Fruit fly (Drosophila melanogaster): ENCODE data around the gene bou.
A peak's percentile ranks its signal among the peaks of the same experiment; 100 is the strongest.

The bou gene

DNA sequence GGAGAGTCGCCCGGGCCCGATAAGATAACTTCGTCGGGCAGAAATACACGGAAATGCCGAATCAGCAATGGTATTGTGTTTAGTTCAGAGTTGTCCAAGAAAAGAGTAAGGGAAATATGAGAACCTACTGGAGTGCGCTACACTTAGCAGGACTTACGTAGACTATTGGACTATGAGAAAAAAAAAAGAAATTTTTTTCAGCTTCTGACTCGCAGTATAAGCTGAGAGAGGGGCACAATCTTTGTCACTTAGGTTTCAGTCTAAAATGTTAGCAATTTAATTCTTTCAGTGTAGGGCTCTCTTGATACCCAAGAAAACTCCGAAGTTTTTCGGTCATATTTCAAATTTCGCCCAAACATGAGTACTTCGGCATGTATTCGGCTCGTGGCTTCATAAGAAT lies 7.5 kb downstream of the bou start (continued):
- TF ChIP-seq Stat92E (GFP tag; optimal IDR thresholded peaks at IDR 0.05) = no peak
- peak; percentile 20 for TF ChIP-seq pb (GFP tag; optimal IDR thresholded peaks at IDR 0.05)
- no peak for TF ChIP-seq pfk (GFP tag; optimal IDR thresholded peaks at IDR 0.05)
- TF ChIP-seq Max (GFP tag; optimal IDR thresholded peaks at IDR 0.05) = peak; percentile 23
- no peak for TF ChIP-seq CG7745 (tag; optimal IDR thresholded peaks at IDR 0.05)
- no peak for TF ChIP-seq amos (GFP tag; IDR thresholded peaks at IDR 0.05; ENCODE audit: partially characterized antibody)
- peak; percentile 52 for TF ChIP-seq repo (GFP tag; optimal IDR thresholded peaks at IDR 0.05)
- peak; percentile 67 for TF ChIP-seq HLH54F (GFP tag; optimal IDR thresholded peaks at IDR 0.05)
- no peak for TF ChIP-seq CG17912 (GFP tag; optimal IDR thresholded peaks at IDR 0.05)
- peak; percentile 67 for TF ChIP-seq Ada2b (GFP tag; IDR thresholded peaks at IDR 0.05)
- TF ChIP-seq CG4282 (GFP tag; optimal IDR thresholded peaks at IDR 0.05) = peak; percentile 42
- TF ChIP-seq Neu2 (GFP tag; optimal IDR thresholded peaks at IDR 0.05; ENCODE audit: borderline replicate concordance) = no peak
- TF ChIP-seq ken (GFP tag; IDR thresholded peaks at IDR 0.05) = peak; percentile 78; the same call in 2 of the 3 replicates
- peak; percentile 76 for TF ChIP-seq CG31441 (GFP tag; IDR thresholded peaks at IDR 0.05)
- TF ChIP-seq Atf-2 (GFP tag; optimal IDR thresholded peaks at IDR 0.05) = peak; percentile 46
- TF ChIP-seq dm (GFP tag; optimal IDR thresholded peaks at IDR 0.05) = peak; percentile 48
- no peak for TF ChIP-seq CG2202 (tag; optimal IDR thresholded peaks at IDR 0.05)
- TF ChIP-seq CG6813 (GFP tag; optimal IDR thresholded peaks at IDR 0.05) = peak; percentile 50
- peak; percentile 8 for TF ChIP-seq YL-1 (GFP tag; optimal IDR thresholded peaks at IDR 0.05)
- TF ChIP-seq bbx (GFP tag; IDR thresholded peaks at IDR 0.05; ENCODE audit: partially characterized antibody) = no peak
- peak; percentile 42 for TF ChIP-seq CG18476 (GFP tag; optimal IDR thresholded peaks at IDR 0.05)
- TF ChIP-seq dmrt11E (tag; optimal IDR thresholded peaks at IDR 0.05) = peak; percentile 36
- peak; percentile 42 for TF ChIP-seq Bteb2 (GFP tag; optimal IDR thresholded peaks at IDR 0.05)
- TF ChIP-seq pan (optimal IDR thresholded peaks at IDR 0.05) = no peak
- TF ChIP-seq pan (GFP tag; optimal IDR thresholded peaks at IDR 0.05 in 1 of 2, IDR thresholded peaks at IDR 0.05 in 1 of 2) = peak in 1 of 2 experiments; percentile 85
- TF ChIP-seq Hand (GFP tag; optimal IDR thresholded peaks at IDR 0.05) = peak; percentile 23
- no peak for TF ChIP-seq pzg (GFP tag; optimal IDR thresholded peaks at IDR 0.05)
- TF ChIP-seq Adf1 (GFP tag; IDR thresholded peaks at IDR 0.05) = peak; percentile 31; the same call in 1 of the 2 replicates
- TF ChIP-seq CG3838 (GFP tag; optimal IDR thresholded peaks at IDR 0.05) = peak; percentile 0
- peak; percentile 67 for TF ChIP-seq CG10543 (GFP tag; optimal IDR thresholded peaks at IDR 0.05)
- TF ChIP-seq gfzf (GFP tag; optimal IDR thresholded peaks at IDR 0.05) = no peak
- TF ChIP-seq CG11093 (GFP tag; IDR thresholded peaks at IDR 0.05) = peak; percentile 64; the same call in 2 of the 3 replicates
- TF ChIP-seq CG2116 (GFP tag; optimal IDR thresholded peaks at IDR 0.05) = peak; percentile 13
- no peak for TF ChIP-seq CG8765 (GFP tag; IDR thresholded peaks at IDR 0.05)
- TF ChIP-seq tin (GFP tag; optimal IDR thresholded peaks at IDR 0.05) = peak; percentile 55
- TF ChIP-seq CG17802 (tag; optimal IDR thresholded peaks at IDR 0.05) = peak; percentile 21
- TF ChIP-seq crol (GFP tag; IDR thresholded peaks at IDR 0.05) = no peak
- no peak for TF ChIP-seq lov (optimal IDR thresholded peaks at IDR 0.05)
- TF ChIP-seq lov (GFP tag; IDR thresholded peaks at IDR 0.05) = 0 out of 3 replicates have a peak, but pooled peaks have one; percentile 32
- 0 out of 2 replicates have a peak, but pooled peaks have one; percentile 22 for TF ChIP-seq dan (GFP tag; IDR thresholded peaks at IDR 0.05)
- TF ChIP-seq CG7357 (GFP tag; IDR thresholded peaks at IDR 0.05) = peak; percentile 63; the same call in 1 of the 3 replicates
- no peak for TF ChIP-seq Elba2 (GFP tag; optimal IDR thresholded peaks at IDR 0.05)
- TF ChIP-seq az2 (GFP tag; optimal IDR thresholded peaks at IDR 0.05) = peak; percentile 62
- TF ChIP-seq fd3F (GFP tag; optimal IDR thresholded peaks at IDR 0.05) = peak; percentile 35
- TF ChIP-seq CG13624 (GFP tag; optimal IDR thresholded peaks at IDR 0.05) = peak; percentile 77
- TF ChIP-seq Doc3 (GFP tag; IDR thresholded peaks at IDR 0.05; ENCODE audit: partially characterized antibody) = no peak
- TF ChIP-seq sob (GFP tag; IDR thresholded peaks at IDR 0.05) = peak; percentile 80
- TF ChIP-seq CG7372 (GFP tag; IDR thresholded peaks at IDR 0.05) = peak; percentile 66
- no peak for TF ChIP-seq insv (GFP tag; optimal IDR thresholded peaks at IDR 0.05)
- TF ChIP-seq row (GFP tag; IDR thresholded peaks at IDR 0.05) = peak; percentile 92
- TF ChIP-seq pros (GFP tag; optimal IDR thresholded peaks at IDR 0.05) = no peak
